Worm (Caenorhabditis elegans): ENCODE results near the gene C29A12.1.

DNA sequence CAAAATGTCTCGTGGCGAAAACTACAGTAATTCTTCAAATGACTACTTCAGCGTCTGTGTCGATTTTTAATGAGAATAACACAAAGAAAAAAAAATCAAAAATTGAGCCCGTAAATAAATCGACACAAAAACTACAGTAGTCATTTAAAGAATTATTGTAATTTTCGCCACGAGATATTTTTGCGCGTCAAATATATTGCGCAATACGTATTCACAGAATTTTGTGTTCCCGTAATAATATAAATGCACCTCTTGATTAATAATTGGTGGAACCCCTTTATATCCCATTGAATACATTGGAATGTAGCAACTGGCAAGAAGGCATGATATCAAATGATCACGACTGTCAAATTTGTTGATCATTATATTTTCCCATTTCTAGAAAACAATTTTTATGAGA is 44.4 kb downstream of the C29A12.1 start:
- TF ChIP-seq elt-3 (tag; optimal IDR thresholded peaks at IDR 0.05) (no peak), lsy-2 (tag; optimal IDR thresholded peaks at IDR 0.05) (no peak), sptf-1 (tag; optimal IDR thresholded peaks at IDR 0.05) (no peak)

All from whole organism, mixed stage, embryonic.